Worm (Caenorhabditis elegans) whole organism, dauer: ENCODE measurements around the gene tsp-17.

Experiments
- unc-62 ChIP-seq: sonication (generic microtip); optimal IDR thresholded peaks from 2 replicates; lab custom pipeline; 2017; ENCODE audit warnings: missing biosample characterization, missing genetic modification reagents, missing genetic modification characterization

tsp-17 gene

ce11 chrX:3733732-3734131 lies 52.8 kb downstream of the tsp-17 start, which contains the start of gene tag-18:
tag-18 (minus strand) TSS chrX:3734036.
- no peak for TF ChIP-seq unc-62 (GFP tag; lab: Kevin White, UChicago)
